Fruit fly (Drosophila melanogaster) whole organism, pupa: ENCODE measurements around the gene Aasdh.

Experiments used
- CG10348 ChIP-seq: fragments of 200-800 bp; sonication (Bioruptor generic); IDR thresholded peaks from 2 replicates; pipeline ENCODE4 v1.3.6; 2022; ENCODE audit warnings: missing biosample characterization, missing genetic modification characterization
- CG12605 ChIP-seq: fragments of 200-800 bp; sonication (Bioruptor generic); IDR thresholded peaks from 2 replicates; pipeline ENCODE4 v1.3.6; 2022; ENCODE audit warnings: missing biosample characterization, missing genetic modification characterization
- CG13204 ChIP-seq: fragments of 200-800 bp; sonication (Bioruptor generic); optimal IDR thresholded peaks from 2 replicates; lab custom pipeline; 2018; ENCODE audit warnings: missing biosample characterization, mild to moderate bottlenecking, missing genetic modification characterization, moderate library complexity
- CG14655 ChIP-seq: fragments of 200-800 bp; sonication (Bioruptor generic); optimal IDR thresholded peaks from 3 replicates; lab custom pipeline; 2017; ENCODE audit warnings: mild to moderate bottlenecking, missing biosample characterization, missing genetic modification reagents, missing genetic modification characterization
- CG15710 ChIP-seq: fragments of 200-800 bp; sonication (Bioruptor generic); optimal IDR thresholded peaks from 2 replicates; lab custom pipeline; 2018; ENCODE audit warnings: missing biosample characterization, mild to moderate bottlenecking, missing genetic modification characterization, moderate library complexity
- CG17806 ChIP-seq: fragments of 200-800 bp; sonication (Bioruptor generic); optimal IDR thresholded peaks from 2 replicates; lab custom pipeline; 2018; ENCODE audit warnings: missing biosample characterization, mild to moderate bottlenecking, missing genetic modification characterization, moderate library complexity
- CG32121 ChIP-seq: fragments of 200-800 bp; sonication (Bioruptor generic); IDR thresholded peaks from 2 replicates; pipeline ENCODE4 v1.3.6; 2022; ENCODE audit warnings: missing biosample characterization, missing genetic modification characterization
- CG34367 ChIP-seq: fragments of 200-800 bp; sonication (Bioruptor generic); optimal IDR thresholded peaks from 2 replicates; lab custom pipeline; 2018; ENCODE audit warnings: missing biosample characterization, mild to moderate bottlenecking, missing genetic modification characterization
- CG4496 ChIP-seq: fragments of 200-800 bp; sonication (Bioruptor generic); IDR thresholded peaks from 3 replicates; pipeline ENCODE4 v1.3.6; 2022; ENCODE audit warnings: missing biosample characterization, missing genetic modification characterization
- CG8159 ChIP-seq: fragments of 200-800 bp; sonication (Bioruptor generic); optimal IDR thresholded peaks from 3 replicates; lab custom pipeline; 2018; ENCODE audit warnings: missing biosample characterization, mild to moderate bottlenecking, missing genetic modification characterization, moderate library complexity
- CG8301 ChIP-seq: fragments of 200-800 bp; sonication (Bioruptor generic); optimal IDR thresholded peaks from 2 replicates; lab custom pipeline; 2018; ENCODE audit warnings: missing biosample characterization, mild to moderate bottlenecking, missing genetic modification characterization
- CG9948 ChIP-seq: fragments of 200-800 bp; sonication (Bioruptor generic); optimal IDR thresholded peaks from 2 replicates; lab custom pipeline; 2018; ENCODE audit warnings: missing biosample characterization, mild to moderate bottlenecking, missing genetic modification characterization, moderate library complexity
- D1 ChIP-seq: fragments of 200-800 bp; sonication (Bioruptor generic); optimal IDR thresholded peaks from 2 replicates; lab custom pipeline; 2018; ENCODE audit warnings: missing biosample characterization, mild to moderate bottlenecking, missing genetic modification characterization, moderate library complexity
- EcR ChIP-seq: fragments of 200-800 bp; sonication (Bioruptor generic); optimal IDR thresholded peaks from 3 replicates; lab custom pipeline; 2019; ENCODE audit warnings: missing biosample characterization, missing genetic modification characterization, mild to moderate bottlenecking, moderate library complexity, missing genetic modification reagents
- Ets98B ChIP-seq: fragments of 200-800 bp; sonication (Bioruptor generic); IDR thresholded peaks from 2 replicates; pipeline ENCODE4 v1.3.6; 2022; ENCODE audit warnings: missing biosample characterization, missing genetic modification characterization
- Pif1A ChIP-seq: fragments of 200-800 bp; sonication (Bioruptor generic); optimal IDR thresholded peaks from 3 replicates; lab custom pipeline; 2016; ENCODE audit warnings: missing biosample characterization, missing genetic modification characterization
- Pif1B ChIP-seq: fragments of 200-800 bp; sonication (Bioruptor generic); optimal IDR thresholded peaks from 3 replicates; lab custom pipeline; 2016; ENCODE audit warnings: missing biosample characterization, missing genetic modification characterization
- Snoo ChIP-seq: fragments of 200-800 bp; sonication (Bioruptor generic); optimal IDR thresholded peaks from 3 replicates; lab custom pipeline; 2017; ENCODE audit warnings: missing biosample characterization, mild to moderate bottlenecking, missing genetic modification characterization, inconsistent platforms
- fd96Ca ChIP-seq: fragments of 200-800 bp; sonication (Bioruptor generic); IDR thresholded peaks from 3 replicates; pipeline ENCODE4 v1.3.6; 2022; ENCODE audit warnings: missing biosample characterization, missing genetic modification characterization
- gl ChIP-seq: fragments of 200-800 bp; sonication (Bioruptor generic); optimal IDR thresholded peaks from 2 replicates; lab custom pipeline; 2018; ENCODE audit warnings: missing biosample characterization, mild to moderate bottlenecking, missing genetic modification characterization
- rn ChIP-seq: fragments of 200-800 bp; sonication (Bioruptor generic); IDR thresholded peaks from 2 replicates; pipeline ENCODE4 v1.3.6; 2022; ENCODE audit warnings: missing biosample characterization, missing genetic modification characterization

The Aasdh gene

DNA sequence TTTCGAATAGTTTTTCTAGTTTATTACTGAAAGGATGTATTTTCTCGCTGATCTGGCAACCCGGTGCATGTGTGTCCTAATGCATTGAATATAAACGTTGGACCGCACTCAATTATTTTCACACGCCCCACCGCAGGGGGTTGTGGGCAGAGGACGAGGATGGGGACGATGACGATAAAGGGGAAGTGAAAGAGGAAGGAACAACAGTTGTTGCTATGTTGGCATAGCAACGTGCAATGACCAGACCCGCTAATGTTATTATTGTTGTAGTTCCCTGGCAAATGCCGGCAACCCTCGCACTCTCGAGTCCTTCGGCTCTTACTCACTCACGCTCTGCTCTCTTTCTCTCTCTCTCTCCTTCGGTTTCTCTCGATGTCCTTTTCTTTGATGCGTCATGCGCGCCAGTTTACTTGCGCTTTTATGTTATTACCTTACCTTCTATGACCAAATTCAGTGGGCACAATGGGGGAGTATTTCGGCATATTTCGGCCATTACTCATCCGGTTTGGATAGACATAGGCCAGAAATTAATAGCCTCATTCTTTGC is 24.6 kb downstream of the Aasdh start:
- TF ChIP-seq rn (GFP tag; lab: Robert Waterston, UW) = no peak

DNA sequence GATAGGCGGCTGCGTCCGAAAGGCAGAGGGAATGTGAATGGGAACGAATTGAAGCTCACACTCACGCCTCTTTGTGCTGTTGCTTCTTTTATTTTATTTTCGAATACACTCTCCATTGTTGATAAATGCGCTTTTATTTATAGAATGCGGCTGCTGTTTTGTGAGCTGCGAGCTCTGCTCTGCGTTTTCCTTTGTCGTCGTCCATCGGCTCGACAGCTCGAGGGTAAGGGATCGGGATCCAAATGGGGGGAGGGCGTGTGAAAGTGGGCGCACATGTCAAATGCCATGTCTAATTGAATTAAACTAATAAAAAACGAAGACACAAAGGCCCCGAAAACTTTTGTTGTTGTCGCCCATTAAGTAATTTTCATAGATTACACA is 25.3 kb downstream of the Aasdh start:
- TF ChIP-seq Pif1B = no peak
- TF ChIP-seq CG13204 = peak; percentile 37
- no peak for TF ChIP-seq rn (GFP tag; lab: Robert Waterston, UW)
- no peak for TF ChIP-seq CG8159 (tag; lab: Kevin White, UChicago)
- no peak for TF ChIP-seq fd96Ca (GFP tag; lab: Robert Waterston, UW)
- no peak for TF ChIP-seq CG10348 (GFP tag; lab: Robert Waterston, UW)
- TF ChIP-seq CG9948 (tag; lab: Kevin White, UChicago) = no peak
- no peak for TF ChIP-seq CG17806 (tag; lab: Kevin White, UChicago)
- TF ChIP-seq CG8301 = no peak
- TF ChIP-seq gl = peak; percentile 42
- peak; percentile 78 for TF ChIP-seq EcR (GFP tag; lab: Kevin White, UChicago)
- TF ChIP-seq CG4496 (GFP tag; lab: Robert Waterston, UW) = no peak
- TF ChIP-seq CG12605 (GFP tag; lab: Robert Waterston, UW) = no peak
- no peak for TF ChIP-seq D1 (tag; lab: Kevin White, UChicago)
- no peak for TF ChIP-seq Ets98B (GFP tag; lab: Robert Waterston, UW)
- TF ChIP-seq Pif1A (GFP tag; lab: Kevin White, UChicago) = no peak
- TF ChIP-seq CG34367 (tag; lab: Kevin White, UChicago) = no peak
- TF ChIP-seq CG14655 (GFP tag; lab: Kevin White, UChicago) = no peak
- TF ChIP-seq Snoo (tag; lab: Kevin White, UChicago) = no peak
- no peak for TF ChIP-seq CG15710 (tag; lab: Kevin White, UChicago)
- TF ChIP-seq CG32121 = no peak
- TF ChIP-seq, all 21 proteins: peak for 3

DNA sequence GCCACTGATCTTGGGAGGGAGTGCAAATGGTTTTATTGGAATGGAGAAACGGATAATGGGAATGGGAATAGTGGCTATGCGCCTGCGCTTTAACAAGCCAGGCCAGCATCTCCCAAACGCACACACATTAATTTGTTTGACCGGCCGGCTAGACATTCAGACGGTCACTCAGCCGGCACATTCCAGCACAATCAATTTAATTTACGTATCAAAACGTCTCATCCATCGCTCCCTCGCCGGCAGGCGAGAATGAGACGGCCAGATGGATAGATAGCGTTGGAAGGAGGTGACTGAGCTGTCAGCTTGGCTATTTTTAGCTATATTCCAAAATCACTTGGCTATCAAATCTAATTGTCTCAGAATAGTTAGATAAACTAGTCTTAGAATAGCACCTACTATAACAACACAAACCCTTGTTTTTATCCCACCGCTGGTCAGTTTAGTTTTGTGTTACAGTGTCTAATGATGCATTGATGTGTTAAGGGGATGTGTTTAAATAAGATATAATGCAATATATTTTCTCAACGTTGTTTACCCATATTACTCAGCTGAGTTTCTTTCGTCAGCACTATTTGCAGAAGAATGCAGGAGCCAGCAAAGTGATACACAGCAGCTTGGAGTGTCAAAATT is 25.8 kb downstream of the Aasdh start:
- TF ChIP-seq CG13204 (no peak), Pif1B (peak; percentile 24), CG9948 (tag; lab: Kevin White, UChicago) (no peak), CG15710 (tag; lab: Kevin White, UChicago) (peak; percentile 4), CG8159 (tag; lab: Kevin White, UChicago) (peak; percentile 30), Snoo (tag; lab: Kevin White, UChicago) (no peak), Pif1A (GFP tag; lab: Kevin White, UChicago) (peak; percentile 16)
- TF ChIP-seq, all 21 proteins: peak for 4

DNA sequence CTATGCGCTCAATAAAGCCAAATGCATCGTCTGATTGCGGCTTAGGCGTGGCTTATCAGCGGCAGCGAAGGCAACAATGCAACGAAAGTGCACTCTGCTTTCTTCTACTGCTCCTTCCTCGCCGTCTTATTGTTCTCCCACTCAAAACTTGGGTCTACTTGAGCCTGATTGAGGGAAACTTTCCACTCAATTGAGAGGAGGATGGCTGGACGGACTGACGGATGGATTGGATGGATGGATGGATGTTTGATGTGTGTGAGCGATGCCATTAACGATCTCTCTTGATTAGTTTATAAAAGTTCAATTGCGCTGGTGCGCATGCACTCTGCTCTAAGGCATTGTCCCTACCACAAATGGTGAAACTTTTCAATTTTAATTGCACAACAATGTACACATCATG is 26.3 kb downstream of the Aasdh start:
- TF ChIP-seq CG8301 (no peak), Snoo (tag; lab: Kevin White, UChicago) (no peak), Ets98B (GFP tag; lab: Robert Waterston, UW) (no peak), fd96Ca (GFP tag; lab: Robert Waterston, UW) (no peak; the same call in 2 of the 3 replicates), CG32121 (no peak), D1 (tag; lab: Kevin White, UChicago) (no peak), CG34367 (tag; lab: Kevin White, UChicago) (no peak), Pif1A (GFP tag; lab: Kevin White, UChicago) (no peak), Pif1B (no peak), CG13204 (no peak), gl (no peak)
- TF ChIP-seq, all 21 proteins: peak for 0

DNA sequence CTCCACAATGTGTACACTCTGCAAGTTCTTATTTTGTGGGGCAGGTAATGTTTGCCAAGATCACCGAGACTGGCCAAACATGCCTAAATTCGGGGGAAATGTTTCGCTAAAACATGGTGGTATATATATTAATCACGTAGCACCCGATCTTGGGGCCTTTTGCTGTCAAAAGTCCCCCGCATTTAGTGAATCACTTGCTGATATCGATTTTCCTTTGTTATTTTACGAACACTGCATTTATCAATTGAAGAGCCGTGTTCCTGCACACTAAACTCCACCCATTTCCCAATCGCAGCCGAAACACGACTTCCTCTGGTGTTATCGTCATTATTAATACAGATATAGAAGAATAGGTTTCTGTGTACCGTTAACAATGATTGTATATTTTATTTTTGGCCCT is 27.7 kb downstream of the Aasdh start:
- TF ChIP-seq fd96Ca (GFP tag; lab: Robert Waterston, UW) (no peak), CG4496 (GFP tag; lab: Robert Waterston, UW) (no peak), Pif1A (GFP tag; lab: Kevin White, UChicago) (no peak), CG14655 (GFP tag; lab: Kevin White, UChicago) (no peak), CG15710 (tag; lab: Kevin White, UChicago) (no peak), gl (no peak), CG34367 (tag; lab: Kevin White, UChicago) (no peak), CG8301 (no peak), Ets98B (GFP tag; lab: Robert Waterston, UW) (no peak), CG10348 (GFP tag; lab: Robert Waterston, UW) (no peak), D1 (tag; lab: Kevin White, UChicago) (no peak), EcR (GFP tag; lab: Kevin White, UChicago) (no peak), CG8159 (tag; lab: Kevin White, UChicago) (no peak), rn (GFP tag; lab: Robert Waterston, UW) (no peak), Pif1B (no peak), CG12605 (GFP tag; lab: Robert Waterston, UW) (no peak), CG9948 (tag; lab: Kevin White, UChicago) (no peak), CG17806 (tag; lab: Kevin White, UChicago) (no peak)

DNA sequence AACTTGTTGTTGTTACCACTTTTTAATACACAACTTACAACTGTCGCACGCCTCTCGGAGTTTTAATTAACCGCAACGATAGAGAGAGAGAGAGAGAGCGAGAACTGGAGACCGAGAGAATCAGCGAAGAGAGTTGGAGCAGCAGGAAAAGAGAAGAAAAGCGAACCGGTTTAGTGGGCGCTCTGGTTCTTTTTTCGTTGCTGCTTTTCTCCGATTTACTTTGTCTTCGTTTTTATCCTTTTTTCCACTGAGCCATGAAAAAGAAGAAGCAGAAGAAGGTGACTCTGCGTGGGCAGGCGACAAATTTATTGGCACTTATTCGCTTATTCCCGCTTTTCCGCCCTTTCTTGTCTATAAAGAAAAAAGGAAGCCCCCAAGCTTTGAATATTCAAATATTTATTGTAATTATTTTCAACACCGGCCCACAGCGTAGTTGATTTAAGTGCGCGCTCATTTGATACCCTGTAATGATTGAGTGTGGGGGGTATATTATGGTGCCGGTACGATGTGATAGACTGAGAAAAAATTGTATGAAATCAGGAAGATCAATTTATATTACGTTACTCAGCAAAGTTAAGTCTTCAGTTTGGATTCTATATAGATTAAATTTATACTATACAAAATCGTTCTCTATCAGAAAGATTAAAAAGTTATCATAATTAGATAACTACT is 29.0 kb downstream of the Aasdh start:
- TF ChIP-seq CG4496 (GFP tag; lab: Robert Waterston, UW) = peak; percentile 57; the same call in 1 of the 3 replicates
- TF ChIP-seq CG12605 (GFP tag; lab: Robert Waterston, UW) = peak; percentile 36; the same call in 1 of the 2 replicates
- no peak for TF ChIP-seq D1 (tag; lab: Kevin White, UChicago)
- no peak for TF ChIP-seq CG10348 (GFP tag; lab: Robert Waterston, UW)
- no peak for TF ChIP-seq CG32121
- peak; percentile 66 for TF ChIP-seq CG13204
- peak; percentile 47 for TF ChIP-seq Pif1A (GFP tag; lab: Kevin White, UChicago)
- no peak for TF ChIP-seq Snoo (tag; lab: Kevin White, UChicago)
- TF ChIP-seq Pif1B = peak; percentile 6
- TF ChIP-seq CG8301 = peak; percentile 7
- TF ChIP-seq CG9948 (tag; lab: Kevin White, UChicago) = no peak
- peak; percentile 22 for TF ChIP-seq CG14655 (GFP tag; lab: Kevin White, UChicago)
- no peak for TF ChIP-seq Ets98B (GFP tag; lab: Robert Waterston, UW)
- peak; percentile 38 for TF ChIP-seq CG8159 (tag; lab: Kevin White, UChicago)
- TF ChIP-seq fd96Ca (GFP tag; lab: Robert Waterston, UW) = no peak
- peak; percentile 11 for TF ChIP-seq CG15710 (tag; lab: Kevin White, UChicago)
- TF ChIP-seq gl = peak; percentile 69
- TF ChIP-seq CG17806 (tag; lab: Kevin White, UChicago) = peak; percentile 24
- TF ChIP-seq rn (GFP tag; lab: Robert Waterston, UW) = no peak
- TF ChIP-seq CG34367 (tag; lab: Kevin White, UChicago) = peak; percentile 43
- peak; percentile 31 for TF ChIP-seq EcR (GFP tag; lab: Kevin White, UChicago)
